Fruit fly (Drosophila melanogaster): ENCODE measurements around the gene PolG1.
A peak's percentile ranks its signal among the peaks of the same experiment; 100 is the strongest.

The PolG1 gene

DNA sequence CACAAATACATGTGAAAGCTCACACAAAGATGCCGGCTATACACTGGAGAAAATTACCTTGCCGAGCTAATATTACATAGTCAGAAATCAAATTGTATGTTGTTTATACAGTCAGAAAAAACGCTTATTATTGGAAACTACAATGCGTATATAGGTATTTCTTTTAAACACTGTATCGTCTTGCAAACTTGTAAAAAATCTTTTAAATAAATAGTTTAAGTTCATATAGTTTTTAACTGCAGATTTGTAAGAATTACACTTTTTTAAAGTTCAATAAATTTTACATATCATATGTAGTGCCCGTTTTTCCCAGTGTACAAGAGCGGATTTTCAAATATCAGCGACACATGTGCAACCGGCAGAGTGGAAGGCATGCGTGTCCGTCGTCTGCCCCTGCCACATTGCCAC lies 12.2 kb upstream of the PolG1 start (continued):
- peak; percentile 73 for TF ChIP-seq CG1792 (GFP tag; optimal IDR thresholded peaks at IDR 0.05)
- TF ChIP-seq chif (GFP tag; optimal IDR thresholded peaks at IDR 0.05), result peak; percentile 77 to 82
- peak; percentile 66 for TF ChIP-seq jumu (GFP tag; optimal IDR thresholded peaks at IDR 0.05)
- TF ChIP-seq tin (GFP tag; optimal IDR thresholded peaks at IDR 0.05), result peak; percentile 81
- peak; percentile 87 for TF ChIP-seq oc (tag; optimal IDR thresholded peaks at IDR 0.05)
- 0 out of 2 replicates have a peak, but pooled peaks have one; percentile 24 for TF ChIP-seq Dip2 (GFP tag; IDR thresholded peaks at IDR 0.05)
- TF ChIP-seq ssp (GFP tag; IDR thresholded peaks at IDR 0.05), result peak; percentile 42; the same call in 1 of the 2 replicates
- TF ChIP-seq CG17328 (GFP tag; IDR thresholded peaks at IDR 0.05), result peak; percentile 79
- no peak for TF ChIP-seq CG11560 (tag; IDR thresholded peaks at IDR 0.05)
- peak; percentile 88 for TF ChIP-seq phol (tag; optimal IDR thresholded peaks at IDR 0.05)
- TF ChIP-seq ro (GFP tag; IDR thresholded peaks at IDR 0.05), result 0 out of 2 replicates have a peak, but pooled peaks have one; percentile 24
- peak; percentile 86 for TF ChIP-seq CG18262 (tag; optimal IDR thresholded peaks at IDR 0.05)
- TF ChIP-seq hb (GFP tag; IDR thresholded peaks at IDR 0.05; ENCODE audit: partially characterized antibody), result no peak
- TF ChIP-seq cg (GFP tag; optimal IDR thresholded peaks at IDR 0.05), result peak; percentile 31
- TF ChIP-seq CG9215 (GFP tag; IDR thresholded peaks at IDR 0.05), result no peak; the same call in 1 of the 2 replicates
- peak; percentile 43 for TF ChIP-seq psq (GFP tag; optimal IDR thresholded peaks at IDR 0.05)
- peak; percentile 15 for TF ChIP-seq Fer2 (tag; optimal IDR thresholded peaks at IDR 0.05)
- peak; percentile 23 to 88 for TF ChIP-seq Hr51 (GFP tag; optimal IDR thresholded peaks at IDR 0.05)
- peak; percentile 53; the same call in 1 of the 3 replicates for TF ChIP-seq ase (GFP tag; IDR thresholded peaks at IDR 0.05)
- TF ChIP-seq Opbp (GFP tag; IDR thresholded peaks at IDR 0.05; ENCODE audit: partially characterized antibody), result no peak
- TF ChIP-seq scrt (GFP tag; optimal IDR thresholded peaks at IDR 0.05), result peak; percentile 53
- TF ChIP-seq Hand (GFP tag; optimal IDR thresholded peaks at IDR 0.05), result peak; percentile 45
- no peak for TF ChIP-seq insv (GFP tag; optimal IDR thresholded peaks at IDR 0.05)
- peak; percentile 56; the same call in 1 of the 3 replicates for TF ChIP-seq CG11093 (GFP tag; IDR thresholded peaks at IDR 0.05)
- peak; percentile 59 for TF ChIP-seq CG11398 (GFP tag; optimal IDR thresholded peaks at IDR 0.05)
- no peak for TF ChIP-seq hbn (GFP tag; IDR thresholded peaks at IDR 0.05; ENCODE audit: partially characterized antibody)
- TF ChIP-seq zfh2 (GFP tag; optimal IDR thresholded peaks at IDR 0.05), result peak; percentile 52
- peak; percentile 65; the same call in 2 of the 3 replicates for TF ChIP-seq CG34422 (GFP tag; IDR thresholded peaks at IDR 0.05)
- peak; percentile 92 for TF ChIP-seq Hsf (GFP tag; optimal IDR thresholded peaks at IDR 0.05)
- peak; percentile 70 for TF ChIP-seq Mes4 (GFP tag; optimal IDR thresholded peaks at IDR 0.05)
- no peak for TF ChIP-seq Kr (GFP tag; optimal IDR thresholded peaks at IDR 0.05)
- TF ChIP-seq pzg (GFP tag; optimal IDR thresholded peaks at IDR 0.05), result no peak
- TF ChIP-seq Atf-2 (GFP tag; optimal IDR thresholded peaks at IDR 0.05), result peak; percentile 86
- TF ChIP-seq CkIIα-i1 (GFP tag; IDR thresholded peaks at IDR 0.05), result no peak
- peak; percentile 61 for TF ChIP-seq HHEX (GFP tag; optimal IDR thresholded peaks at IDR 0.05)
- peak; percentile 39 for TF ChIP-seq D19B (GFP tag; optimal IDR thresholded peaks at IDR 0.05)
- TF ChIP-seq nmo (GFP tag; optimal IDR thresholded peaks at IDR 0.05), result peak; percentile 96
- no peak for TF ChIP-seq CG31365 (tag; optimal IDR thresholded peaks at IDR 0.05)
- TF ChIP-seq Awh (GFP tag; IDR thresholded peaks at IDR 0.05), result peak; percentile 45; the same call in 1 of the 2 replicates
- TF ChIP-seq odd (GFP tag; optimal IDR thresholded peaks at IDR 0.05), result peak; percentile 84
- TF ChIP-seq tio (GFP tag; optimal IDR thresholded peaks at IDR 0.05), result peak; percentile 69
- peak; percentile 57 for TF ChIP-seq Ets97D (GFP tag; optimal IDR thresholded peaks at IDR 0.05)
- TF ChIP-seq CG4854 (GFP tag; optimal IDR thresholded peaks at IDR 0.05), result peak; percentile 81
- TF ChIP-seq fd64A (GFP tag; optimal IDR thresholded peaks at IDR 0.05), result no peak
- peak; percentile 52 for TF ChIP-seq maf-S (GFP tag; optimal IDR thresholded peaks at IDR 0.05)
- TF ChIP-seq CG3995 (GFP tag; optimal IDR thresholded peaks at IDR 0.05), result peak; percentile 17
- TF ChIP-seq croc (GFP tag; conservative IDR thresholded peaks at IDR 0.05), result peak; percentile 69
- no peak for TF ChIP-seq MTF-1 (GFP tag; optimal IDR thresholded peaks at IDR 0.05; ENCODE audit: borderline replicate concordance)
- TF ChIP-seq fru (optimal IDR thresholded peaks at IDR 0.05), result no peak
- TF ChIP-seq sens (GFP tag), result peak; percentile 97
- TF ChIP-seq CG8944 (GFP tag; optimal IDR thresholded peaks at IDR 0.05), result peak; percentile 58

Data from whole organism, embryonic.